Worm (Caenorhabditis elegans): Measurements from ENCODE around the gene glod-4.

The glod-4 gene

ce11 chrIII:4193659-4194103 is 40.3 kb downstream of the glod-4 start, which contains the start of gene xbp-1 (continued):
- TF ChIP-seq fax-1 (tag; optimal IDR thresholded peaks at IDR 0.05) (no peak), che-1 (tag; optimal IDR thresholded peaks at IDR 0.05) (no peak), fkh-10 (GFP tag; optimal IDR thresholded peaks at IDR 0.05) (peak; percentile 20), Y22D7AL.16 (tag; optimal IDR thresholded peaks at IDR 0.05) (no peak), ref-2 (tag; optimal IDR thresholded peaks at IDR 0.05) (peak; percentile 68), ceh-9 (tag; optimal IDR thresholded peaks at IDR 0.05) (no peak), F13H6.1 (tag; optimal IDR thresholded peaks at IDR 0.05) (no peak), pha-2 (tag; optimal IDR thresholded peaks at IDR 0.05) (no peak), sdc-2 (tag; optimal IDR thresholded peaks at IDR 0.05) (peak; percentile 2), pax-1 (tag; optimal IDR thresholded peaks at IDR 0.05) (peak; percentile 77), lin-11 (tag; optimal IDR thresholded peaks at IDR 0.05) (no peak), ceh-19 (GFP tag; optimal IDR thresholded peaks at IDR 0.05) (no peak), ceh-2 (tag; optimal IDR thresholded peaks at IDR 0.05) (no peak), C08G9.2 (tag; optimal IDR thresholded peaks at IDR 0.05) (peak; percentile 11), ceh-30 (tag; optimal IDR thresholded peaks at IDR 0.05) (no peak), ets-4 (tag; optimal IDR thresholded peaks at IDR 0.05) (peak; percentile 38)

ce11 chrIII:4194349-4195110 is 41.1 kb downstream of the glod-4 start:
- TF ChIP-seq hlh-15 (tag; optimal IDR thresholded peaks at IDR 0.05) (no peak), che-1 (tag; optimal IDR thresholded peaks at IDR 0.05) (no peak), ref-2 (tag; optimal IDR thresholded peaks at IDR 0.05) (no peak), lin-11 (tag; optimal IDR thresholded peaks at IDR 0.05) (no peak), ceh-19 (GFP tag; optimal IDR thresholded peaks at IDR 0.05) (no peak), ets-4 (tag; optimal IDR thresholded peaks at IDR 0.05) (no peak), unc-3 (GFP tag; conservative IDR thresholded peaks at IDR 0.05) (no peak), unc-3 (tag; optimal IDR thresholded peaks at IDR 0.05) (no peak), pag-3 (tag; optimal IDR thresholded peaks at IDR 0.05; ENCODE audit: borderline replicate concordance) (no peak), ttx-3 (tag; optimal IDR thresholded peaks at IDR 0.05) (no peak), K02D7.2 (tag; optimal IDR thresholded peaks at IDR 0.05) (no peak), unc-86 (tag; optimal IDR thresholded peaks at IDR 0.05) (no peak), pros-1 (tag; optimal IDR thresholded peaks at IDR 0.05) (no peak), sox-4 (tag; optimal IDR thresholded peaks at IDR 0.05) (no peak)

- TF ChIP-seq hlh-8 (tag; optimal IDR thresholded peaks at IDR 0.05) (peak; percentile 94), ama-1 (optimal IDR thresholded peaks at IDR 0.05) (peak; percentile 82), unc-55 (GFP tag; optimal IDR thresholded peaks at IDR 0.05) (no peak)
Measured at ce11 chrIII:4195306-4196008, 42.1 kb downstream of the glod-4 start.

- peak; percentile 78 for TF ChIP-seq mec-3 (tag; optimal IDR thresholded peaks at IDR 0.05; ENCODE audit: borderline replicate concordance)
- peak; percentile 51 for TF ChIP-seq unc-55 (GFP tag; optimal IDR thresholded peaks at IDR 0.05)
- TF ChIP-seq ceh-2 (tag; optimal IDR thresholded peaks at IDR 0.05): peak; percentile 85
- no peak for TF ChIP-seq madf-2 (tag; optimal IDR thresholded peaks at IDR 0.05)
- peak; percentile 64 for TF ChIP-seq rnt-1 (tag; optimal IDR thresholded peaks at IDR 0.05)
- no peak for TF ChIP-seq K09A11.1 (tag; optimal IDR thresholded peaks at IDR 0.05; ENCODE audit: insufficient read depth)
- TF ChIP-seq ref-2 (tag; optimal IDR thresholded peaks at IDR 0.05): peak; percentile 51
- TF ChIP-seq lim-6 (tag; optimal IDR thresholded peaks at IDR 0.05): peak; percentile 61
- peak; percentile 28 for TF ChIP-seq ceh-34 (tag; optimal IDR thresholded peaks at IDR 0.05)
- TF ChIP-seq C08G9.2 (tag; optimal IDR thresholded peaks at IDR 0.05): peak; percentile 89
- TF ChIP-seq ceh-31 (tag; optimal IDR thresholded peaks at IDR 0.05): peak; percentile 89
- peak; percentile 74 for TF ChIP-seq fkh-6 (tag; optimal IDR thresholded peaks at IDR 0.05)
- TF ChIP-seq pros-1 (tag; optimal IDR thresholded peaks at IDR 0.05): no peak
- peak; percentile 53 for TF ChIP-seq ceh-18 (tag; optimal IDR thresholded peaks at IDR 0.05)
- no peak for TF ChIP-seq ceh-30 (tag; optimal IDR thresholded peaks at IDR 0.05)
- TF ChIP-seq zip-5 (tag; optimal IDR thresholded peaks at IDR 0.05): peak; percentile 75
- no peak for TF ChIP-seq nhr-11 (tag; optimal IDR thresholded peaks at IDR 0.05)
- peak; percentile 19 for TF ChIP-seq sdc-2 (tag; optimal IDR thresholded peaks at IDR 0.05)
- TF ChIP-seq elt-4 (tag; optimal IDR thresholded peaks at IDR 0.05): no peak
- peak; percentile 93 for TF ChIP-seq hlh-30 (tag; optimal IDR thresholded peaks at IDR 0.05; ENCODE audit: insufficient read depth)
- TF ChIP-seq nfya-1 (tag; optimal IDR thresholded peaks at IDR 0.05): peak; percentile 67
- peak; percentile 31 for TF ChIP-seq pax-1 (tag; optimal IDR thresholded peaks at IDR 0.05)
- TF ChIP-seq hlh-8 (tag; optimal IDR thresholded peaks at IDR 0.05): peak; percentile 33
- peak; percentile 81 for TF ChIP-seq tbx-2 (tag; optimal IDR thresholded peaks at IDR 0.05)
- TF ChIP-seq ttx-3 (tag; optimal IDR thresholded peaks at IDR 0.05): no peak
Measured at ce11 chrIII:4196301-4196987, 43.0 kb downstream of the glod-4 start.
